Fruit fly (Drosophila melanogaster) S2 (cell line): ENCODE data around the gene Elo68alpha.

Source experiments
- CG8478 ChIP-seq: fragments of >200 bp; optimal IDR thresholded peaks from 2 replicates; lab custom pipeline; 2018
- CTCF ChIP-seq, 2 experiments: fragments of >200 bp; optimal IDR thresholded peaks; 2 replicates each; lab custom pipeline; 2018

dm6 chr3L:11101598-11101997 is 1.2 kb downstream of the Elo68alpha start, which contains the start of gene Elo68beta:
- TF ChIP-seq CG8478 (lab: Kevin White, UChicago) (no peak), CTCF (optimal IDR thresholded peaks at IDR 0.05; lab: Kevin White, UChicago) (no peak)
